Worm (Caenorhabditis elegans): ENCODE data around the gene F21D9.3.

DNA sequence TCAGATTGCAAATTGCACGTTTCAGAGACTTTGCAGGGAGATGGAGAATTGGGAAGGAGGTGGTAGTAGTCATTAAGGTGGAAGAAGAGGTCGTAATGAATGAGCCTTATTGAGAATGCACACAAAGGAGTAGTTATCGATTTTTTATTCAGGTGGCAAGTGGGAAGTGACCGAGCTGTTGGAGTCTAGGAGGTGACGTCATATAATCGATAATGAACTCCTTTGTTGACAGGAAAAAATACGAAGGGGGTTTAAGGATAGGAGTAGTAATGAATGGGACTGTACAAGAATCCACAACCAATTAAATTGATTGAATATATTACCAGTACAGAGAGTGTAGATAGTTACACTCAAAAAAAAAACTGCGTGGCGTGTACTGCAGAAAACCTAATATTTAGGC is 44.4 kb upstream of the F21D9.3 start, which contains the start of gene fbxb-62:
- TF ChIP-seq unc-39 (tag; optimal IDR thresholded peaks at IDR 0.05) (no peak), nhr-77 (tag; optimal IDR thresholded peaks at IDR 0.05) (no peak), lin-15B (tag; optimal IDR thresholded peaks at IDR 0.05) (no peak), fkh-10 (GFP tag; optimal IDR thresholded peaks at IDR 0.05) (no peak), nhr-11 (tag; optimal IDR thresholded peaks at IDR 0.05) (no peak), ceh-82 (tag; optimal IDR thresholded peaks at IDR 0.05) (no peak), nhr-237 (tag; optimal IDR thresholded peaks at IDR 0.05) (no peak), lin-39 (tag; optimal IDR thresholded peaks at IDR 0.05) (no peak), egl-5 (tag; optimal IDR thresholded peaks at IDR 0.05) (no peak), nhr-76 (tag; optimal IDR thresholded peaks at IDR 0.05) (no peak)
